Fruit fly (Drosophila melanogaster) whole organism: Measurements from ENCODE around the gene CG9676.

Experiments
- CG8478 ChIP-seq: fragments of >200 bp; optimal IDR thresholded peaks from 2 replicates; lab custom pipeline; 2018; ENCODE audit warnings: inconsistent platforms
- Dll ChIP-seq: fragments of >200 bp; optimal IDR thresholded peaks from 2 replicates; lab custom pipeline; 2017
- EcR ChIP-seq, 2 experiments: fragments of >200 bp; optimal IDR thresholded peaks; 2 replicates each; lab custom pipeline; 2017; ENCODE audit warnings: missing biosample characterization in 2 of 2, missing genetic modification characterization in 2 of 2, missing genetic modification reagents in 2 of 2
- pan ChIP-seq: fragments of >200 bp; optimal IDR thresholded peaks from 2 replicates; lab custom pipeline; 2017
- psq ChIP-seq: fragments of >200 bp; optimal IDR thresholded peaks from 2 replicates; lab custom pipeline; 2017
- usp ChIP-seq: fragments of >200 bp; optimal IDR thresholded peaks from 2 replicates; lab custom pipeline; 2017; ENCODE audit warnings: missing biosample characterization, missing genetic modification characterization, mixed read lengths

The CG9676 gene

DNA sequence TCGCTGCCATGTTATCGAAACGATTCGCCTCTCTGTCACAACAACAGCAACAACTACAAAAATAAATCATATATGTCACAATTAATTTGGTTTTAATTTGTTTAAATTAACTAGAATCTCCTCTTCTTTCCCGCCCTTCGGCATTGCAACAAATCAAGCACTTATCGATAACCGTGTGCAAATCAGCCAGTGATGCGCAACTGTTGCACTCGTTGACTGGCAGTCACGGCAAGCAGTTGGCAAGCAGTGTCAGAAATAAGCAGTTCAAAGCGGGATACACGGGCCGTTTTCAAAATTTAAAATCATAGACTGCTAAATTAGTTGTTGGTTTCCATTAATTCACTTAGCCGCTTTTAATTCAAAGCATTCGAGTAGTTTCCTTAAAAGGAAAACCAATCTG is 16.2 kb downstream of the CG9676 start, which contains the start of gene Axs:
Axs (minus strand) TSS at position 131 of the 400 bp plus-strand sequence.
- TF ChIP-seq usp (GFP tag; lab: Kevin White, UChicago) (no peak), EcR (GFP tag; optimal IDR thresholded peaks at IDR 0.05; lab: Kevin White, UChicago) (no peak), psq (lab: Kevin White, UChicago) (no peak), CG8478 (lab: Kevin White, UChicago) (no peak), Dll (lab: Kevin White, UChicago) (no peak)

DNA sequence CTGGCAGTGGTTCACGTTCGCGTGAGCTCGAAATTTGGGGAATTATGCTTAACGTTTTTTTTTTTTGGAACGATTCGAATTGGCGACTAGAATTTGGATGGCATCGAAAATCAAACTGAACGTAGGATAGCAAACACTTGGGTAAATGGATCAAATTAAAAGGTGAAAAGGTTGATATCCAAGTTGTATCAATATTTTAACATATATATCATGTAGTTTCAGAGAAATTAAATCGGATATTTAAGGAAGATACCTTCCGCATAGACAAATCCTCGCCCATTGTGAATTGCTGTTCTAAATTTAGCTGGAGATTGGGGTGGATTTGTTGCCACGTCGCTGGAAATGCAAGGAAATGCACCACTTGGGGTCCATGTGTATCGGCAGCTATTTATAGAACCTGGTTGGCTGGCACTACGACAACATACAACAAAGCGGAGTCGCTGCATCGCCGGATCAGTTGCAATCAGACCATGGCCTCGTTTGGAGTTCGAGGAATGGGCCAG is 21.1 kb downstream of the CG9676 start, which contains the start of the genes CG13010 and sing:
CG13010 (minus strand) TSS at position 101 of the 503 bp plus-strand sequence.
sing (plus strand) TSS at position 453 of the 503 bp plus-strand sequence.
- TF ChIP-seq usp (GFP tag; lab: Kevin White, UChicago) = no peak
- no peak for TF ChIP-seq pan (lab: Kevin White, UChicago)
- TF ChIP-seq EcR (GFP tag; optimal IDR thresholded peaks at IDR 0.05; lab: Kevin White, UChicago) = no peak
- TF ChIP-seq CG8478 (lab: Kevin White, UChicago) = no peak
- no peak for TF ChIP-seq Dll (lab: Kevin White, UChicago)
- no peak for TF ChIP-seq psq (lab: Kevin White, UChicago)

DNA sequence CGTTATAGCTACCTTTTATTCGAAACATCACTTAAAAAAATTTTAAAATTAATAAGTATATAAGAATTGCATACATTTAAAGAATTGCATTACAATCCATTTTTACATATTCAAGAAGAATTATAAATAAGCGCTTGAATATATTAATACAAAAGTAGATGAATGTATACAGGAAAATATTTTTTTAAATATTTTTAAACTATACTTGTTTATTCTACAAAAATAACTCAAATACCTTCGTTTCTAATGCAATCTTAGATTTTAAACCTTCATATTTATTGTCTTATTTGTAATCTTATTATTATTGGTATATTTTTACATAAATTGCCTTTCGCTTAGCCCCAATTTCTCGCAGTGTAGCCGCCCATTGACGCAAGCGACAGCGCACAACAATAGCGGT is 22.8 kb downstream of the CG9676 start:
- TF ChIP-seq psq (lab: Kevin White, UChicago) = no peak
- TF ChIP-seq EcR (GFP tag; optimal IDR thresholded peaks at IDR 0.05; lab: Kevin White, UChicago) = no peak
- TF ChIP-seq Dll (lab: Kevin White, UChicago) = no peak
- TF ChIP-seq pan (lab: Kevin White, UChicago) = no peak

DNA sequence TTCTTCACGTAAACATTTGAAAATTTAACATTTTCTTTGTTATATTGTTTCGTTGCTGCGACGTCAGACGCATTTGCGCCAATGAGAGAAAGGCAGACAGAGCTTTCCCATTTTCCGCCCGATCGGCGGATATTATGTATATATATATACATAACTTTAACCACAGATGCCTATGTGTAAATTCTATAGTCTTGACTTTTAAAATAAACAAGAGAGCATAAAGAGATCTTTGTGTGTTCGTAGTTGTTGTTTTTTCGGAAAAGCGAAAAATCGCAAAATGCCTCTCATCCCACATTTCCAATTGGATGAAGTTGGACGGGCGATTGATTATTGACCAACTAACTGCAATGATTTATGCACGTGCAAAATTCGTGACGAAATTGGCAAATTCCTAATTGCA is 23.3 kb downstream of the CG9676 start, which contains the start of gene CG13012:
CG13012 (minus strand) TSS at position 101 of the 400 bp plus-strand sequence.
- TF ChIP-seq usp (GFP tag; lab: Kevin White, UChicago) = no peak
- no peak for TF ChIP-seq Dll (lab: Kevin White, UChicago)
- no peak for TF ChIP-seq pan (lab: Kevin White, UChicago)
- TF ChIP-seq EcR (GFP tag; optimal IDR thresholded peaks at IDR 0.05; lab: Kevin White, UChicago) = no peak
- no peak for TF ChIP-seq psq (lab: Kevin White, UChicago)
- no peak for TF ChIP-seq CG8478 (lab: Kevin White, UChicago)

DNA sequence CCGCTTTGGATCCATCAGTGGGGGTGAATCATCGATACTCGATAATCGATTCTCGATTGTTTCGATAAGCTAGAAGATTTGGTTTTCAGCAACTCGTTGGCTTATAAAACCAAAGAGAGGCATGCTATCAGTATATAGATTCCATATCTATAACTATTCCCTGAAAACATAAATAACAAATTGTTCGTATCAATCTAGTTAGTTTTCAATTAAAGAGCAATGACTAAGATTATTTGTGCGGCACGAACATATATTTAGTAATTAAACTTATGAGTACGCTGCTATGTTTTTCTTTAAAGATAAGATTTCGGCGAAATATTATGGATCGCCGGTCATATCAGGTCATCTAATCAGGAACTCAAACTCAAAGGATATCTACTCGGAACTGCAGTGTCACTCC is 25.4 kb downstream of the CG9676 start:
- no peak for TF ChIP-seq psq (lab: Kevin White, UChicago)
- no peak for TF ChIP-seq CG8478 (lab: Kevin White, UChicago)
- TF ChIP-seq Dll (lab: Kevin White, UChicago) = no peak
- TF ChIP-seq usp (GFP tag; lab: Kevin White, UChicago) = no peak
- no peak for TF ChIP-seq EcR (GFP tag; optimal IDR thresholded peaks at IDR 0.05; lab: Kevin White, UChicago)
- TF ChIP-seq pan (lab: Kevin White, UChicago) = no peak

DNA sequence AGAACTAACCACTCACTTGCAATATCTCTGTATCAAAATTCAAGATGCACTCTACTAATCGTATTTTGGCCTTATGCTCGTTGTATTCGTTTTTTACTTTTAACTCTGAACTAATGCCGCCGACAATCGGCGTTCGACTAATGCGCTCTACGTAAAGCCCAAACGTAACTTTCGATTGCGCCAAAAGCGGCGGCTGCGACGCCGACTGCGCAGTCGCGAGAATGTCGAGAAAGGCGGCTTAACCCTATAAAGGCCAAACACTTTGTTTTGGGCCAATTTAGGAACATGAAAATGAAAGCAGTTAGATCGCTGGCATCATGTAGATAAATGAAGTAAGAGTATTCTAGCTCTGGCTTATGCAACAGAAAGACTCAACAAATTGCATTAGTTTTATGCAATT is 27.1 kb downstream of the CG9676 start:
- TF ChIP-seq Dll (lab: Kevin White, UChicago) (no peak), pan (lab: Kevin White, UChicago) (no peak)

DNA sequence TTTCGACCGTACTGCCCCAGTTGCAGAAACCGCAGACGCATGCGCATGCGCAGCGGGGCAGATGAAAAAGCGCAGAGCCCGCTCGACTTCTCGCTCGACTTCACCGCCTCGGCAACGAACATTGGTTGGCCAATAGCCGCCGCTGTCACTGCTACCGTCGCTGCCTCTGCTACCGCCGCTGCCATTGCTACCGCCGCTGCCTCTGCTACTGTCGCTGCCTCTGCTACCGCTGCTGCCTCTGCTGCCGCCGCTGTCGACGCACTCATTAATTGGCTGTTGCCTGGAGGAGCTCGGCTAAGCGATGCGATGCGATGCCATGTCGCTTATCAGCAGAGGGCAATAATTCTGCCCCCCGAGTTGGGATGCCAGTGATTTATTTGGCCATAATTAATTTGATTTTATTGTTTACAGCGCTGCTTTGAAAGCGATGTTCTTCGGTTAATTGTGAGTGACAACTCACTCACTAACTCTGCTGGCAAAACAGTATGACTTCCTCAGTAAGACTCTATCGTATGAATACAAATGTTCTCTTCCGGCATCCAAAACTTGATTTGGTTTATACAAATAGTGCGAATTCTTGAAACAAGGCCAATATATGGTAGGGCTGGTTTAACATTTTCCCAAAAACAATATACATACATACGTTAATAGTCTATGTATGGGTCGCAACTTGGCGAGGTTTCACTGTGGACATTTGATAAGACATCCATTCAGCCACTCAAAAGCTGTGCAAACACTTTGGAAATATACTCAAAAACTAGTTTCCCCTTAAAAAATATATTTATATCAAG is 29.1 kb downstream of the CG9676 start:
- TF ChIP-seq usp (GFP tag; lab: Kevin White, UChicago) (no peak), pan (lab: Kevin White, UChicago) (no peak), CG8478 (lab: Kevin White, UChicago) (no peak)

DNA sequence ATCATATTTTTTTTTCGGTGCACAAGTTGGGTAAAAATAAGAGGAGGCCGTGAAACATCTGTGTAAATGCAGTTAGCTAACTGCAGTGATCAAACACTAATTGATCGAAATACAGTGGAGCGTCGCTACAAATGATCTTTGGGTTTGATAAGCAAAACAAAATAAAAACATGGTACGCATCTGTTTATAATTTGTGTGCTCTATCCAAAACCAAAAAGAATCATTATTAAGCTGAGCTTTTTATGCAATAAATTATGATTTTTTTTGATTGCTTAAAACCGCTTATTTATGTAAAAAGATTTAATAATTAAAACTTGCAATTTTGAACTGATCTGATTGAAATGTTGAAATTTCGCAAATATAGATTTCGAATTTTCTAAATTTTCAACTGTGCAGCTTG is 29.7 kb downstream of the CG9676 start:
- no peak for TF ChIP-seq psq (lab: Kevin White, UChicago)
- TF ChIP-seq pan (lab: Kevin White, UChicago) = no peak
- no peak for TF ChIP-seq CG8478 (lab: Kevin White, UChicago)
- TF ChIP-seq Dll (lab: Kevin White, UChicago) = no peak
- TF ChIP-seq usp (GFP tag; lab: Kevin White, UChicago) = no peak
- TF ChIP-seq EcR (GFP tag; optimal IDR thresholded peaks at IDR 0.05; lab: Kevin White, UChicago) = no peak

DNA sequence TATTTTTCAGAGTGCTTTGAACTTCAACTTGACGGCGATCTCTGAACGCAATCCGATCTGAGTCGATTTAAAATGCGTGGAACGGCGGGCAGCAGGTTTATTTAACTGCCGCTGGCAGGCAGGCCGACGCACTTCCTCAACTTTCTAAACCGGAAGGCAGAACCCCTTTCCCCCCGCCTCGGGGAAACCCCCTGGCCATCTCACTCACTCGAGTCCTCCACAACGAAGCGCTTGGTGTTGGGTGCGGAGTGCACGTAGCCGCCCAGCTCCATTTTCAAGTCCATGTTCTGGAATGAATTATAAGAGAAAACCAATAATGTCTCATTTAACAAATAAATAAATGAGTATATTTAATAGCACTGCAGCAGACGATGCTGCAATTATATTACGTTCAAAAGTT is 30.1 kb downstream of the CG9676 start:
- no peak for TF ChIP-seq psq (lab: Kevin White, UChicago)
- TF ChIP-seq EcR (GFP tag; optimal IDR thresholded peaks at IDR 0.05; lab: Kevin White, UChicago) = no peak
- no peak for TF ChIP-seq Dll (lab: Kevin White, UChicago)
- TF ChIP-seq CG8478 (lab: Kevin White, UChicago) = no peak
- no peak for TF ChIP-seq usp (GFP tag; lab: Kevin White, UChicago)
- TF ChIP-seq pan (lab: Kevin White, UChicago) = no peak

DNA sequence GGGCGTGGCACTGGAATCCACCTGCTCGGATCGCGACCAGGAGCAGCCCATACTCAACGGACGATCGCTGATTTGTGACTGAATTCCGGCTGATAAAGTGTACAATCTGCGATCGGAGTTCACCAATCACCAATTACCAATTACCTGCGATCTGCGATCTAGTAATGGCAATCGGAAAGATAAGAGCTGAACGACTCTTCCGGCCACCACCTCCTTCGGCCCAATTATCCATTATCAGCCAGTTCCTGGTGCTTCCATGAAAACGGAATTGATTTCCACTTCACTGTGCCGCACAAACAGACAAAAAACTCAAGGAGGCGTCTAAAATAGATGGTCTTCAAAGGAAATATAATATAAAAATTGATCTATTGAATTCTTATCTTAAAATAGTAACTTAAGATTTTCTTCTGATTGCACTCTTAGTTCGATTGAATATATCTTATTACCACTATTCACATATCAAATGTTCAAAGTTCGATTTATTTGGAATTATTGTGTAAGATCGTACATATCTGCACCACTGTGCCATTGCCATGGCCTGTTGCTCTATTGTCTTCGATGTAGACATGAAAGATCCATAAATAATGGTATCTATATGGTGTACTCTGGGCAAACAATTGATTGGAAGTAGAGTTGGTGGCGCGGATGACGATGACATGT is 35.4 kb downstream of the CG9676 start, which contains the start of gene CG15865:
CG15865 (minus strand) TSS at position 51 of the 660 bp plus-strand sequence.
- TF ChIP-seq usp (GFP tag; lab: Kevin White, UChicago) = no peak
- TF ChIP-seq psq (lab: Kevin White, UChicago) = no peak
- TF ChIP-seq EcR (GFP tag; optimal IDR thresholded peaks at IDR 0.05; lab: Kevin White, UChicago) = no peak
- no peak for TF ChIP-seq CG8478 (lab: Kevin White, UChicago)
- TF ChIP-seq pan (lab: Kevin White, UChicago) = no peak
- no peak for TF ChIP-seq Dll (lab: Kevin White, UChicago)

DNA sequence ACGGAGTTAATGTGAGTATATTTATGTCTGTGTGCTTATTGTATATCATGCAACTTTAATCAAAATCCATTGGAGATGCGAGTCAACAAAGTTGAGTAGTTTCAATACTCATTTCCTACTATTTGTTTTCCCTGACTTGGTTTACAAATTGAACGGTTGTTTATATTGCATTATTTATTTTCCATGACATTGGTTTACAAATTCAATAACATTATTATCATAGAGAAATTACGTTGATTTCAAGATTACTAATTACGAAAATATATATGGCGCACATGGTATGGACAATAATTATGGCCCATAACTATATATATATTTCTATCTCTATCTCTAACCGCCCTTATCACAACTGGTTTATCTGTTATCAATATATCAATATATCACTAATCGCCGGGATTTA is 39.3 kb downstream of the CG9676 start:
- TF ChIP-seq pan (lab: Kevin White, UChicago) (no peak), usp (GFP tag; lab: Kevin White, UChicago) (no peak), CG8478 (lab: Kevin White, UChicago) (no peak), Dll (lab: Kevin White, UChicago) (no peak), EcR (GFP tag; optimal IDR thresholded peaks at IDR 0.05; lab: Kevin White, UChicago) (no peak), psq (lab: Kevin White, UChicago) (no peak)
